Fruit fly (Drosophila melanogaster): ENCODE results near the gene tkv.

- TF ChIP-seq CTCF (optimal IDR thresholded peaks at IDR 0.05), result no peak
- no peak for TF ChIP-seq CG8478 (optimal IDR thresholded peaks at IDR 0.05)
Measured at dm6 chr2L:5248582-5248981, 22.6 kb downstream of the tkv start.

Measured in S2 (cell line).